Worm (Caenorhabditis elegans): ENCODE results near the gene grdn-1.

grdn-1 gene

ce11 chrV:18592448-18592847 lies at the start of gene grdn-1:
Gene grdn-1, plus strand, starts transcription at chrV:18592748.
- no peak for TF ChIP-seq ztf-4 (tag; optimal IDR thresholded peaks at IDR 0.05)
- TF ChIP-seq grh-1 (GFP tag; IDR thresholded peaks at IDR 0.05) = no peak
- no peak for TF ChIP-seq C16A3.4 (tag; optimal IDR thresholded peaks at IDR 0.05)
- no peak for TF ChIP-seq jun-1 (tag; optimal IDR thresholded peaks at IDR 0.05)
- TF ChIP-seq ztf-11 (tag; optimal IDR thresholded peaks at IDR 0.05) = no peak
- no peak for TF ChIP-seq nhr-28 (tag; optimal IDR thresholded peaks at IDR 0.05)
- TF ChIP-seq fos-1 (tag; optimal IDR thresholded peaks at IDR 0.05) = no peak
- TF ChIP-seq C34B4.2 (tag; optimal IDR thresholded peaks at IDR 0.05) = no peak
- no peak for TF ChIP-seq efl-1 (optimal IDR thresholded peaks at IDR 0.05)
- no peak for TF ChIP-seq efl-1 (GFP tag; optimal IDR thresholded peaks at IDR 0.05 in 1 of 2)
- no peak for TF ChIP-seq sup-37 (GFP tag; optimal IDR thresholded peaks at IDR 0.05)
- no peak for TF ChIP-seq nhr-85 (tag)

ce11 chrV:18553750-18554149 lies 38.8 kb upstream of the grdn-1 start, which contains the start of gene Y51A2D.8:
Gene Y51A2D.8, minus strand, starts transcription at chrV:18553850.
- no peak for TF ChIP-seq hpl-2 (GFP tag; optimal IDR thresholded peaks at IDR 0.05)
- TF ChIP-seq nhr-71 (tag; optimal IDR thresholded peaks at IDR 0.05) = no peak
- no peak for TF ChIP-seq nhr-77 (tag; optimal IDR thresholded peaks at IDR 0.05)
- TF ChIP-seq skn-1 (tag; optimal IDR thresholded peaks at IDR 0.05) = no peak
- TF ChIP-seq ceh-8 (GFP tag; optimal IDR thresholded peaks at IDR 0.05) = no peak
- no peak for TF ChIP-seq hlh-4 (tag; optimal IDR thresholded peaks at IDR 0.05)
- TF ChIP-seq zag-1 (tag; optimal IDR thresholded peaks at IDR 0.05) = no peak
- no peak for TF ChIP-seq rnt-1 (tag; optimal IDR thresholded peaks at IDR 0.05)
- no peak for TF ChIP-seq nhr-19 (GFP tag; conservative IDR thresholded peaks at IDR 0.05)
- no peak for TF ChIP-seq isw-1 (GFP tag; IDR thresholded peaks at IDR 0.05)
- no peak for TF ChIP-seq vab-15 (tag; optimal IDR thresholded peaks at IDR 0.05)
- no peak for TF ChIP-seq lsy-2 (tag; optimal IDR thresholded peaks at IDR 0.05)
- TF ChIP-seq mab-9 (GFP tag; IDR thresholded peaks at IDR 0.05) = no peak
- TF ChIP-seq nhr-28 (tag; optimal IDR thresholded peaks at IDR 0.05) = no peak
- TF ChIP-seq blmp-1 (tag; optimal IDR thresholded peaks at IDR 0.05) = no peak

ce11 chrV:18556488-18556887 lies 36.1 kb upstream of the grdn-1 start, which contains the start of the genes ttr-24 and ttr-25:
Gene ttr-24, minus strand, starts transcription at chrV:18556643.
Gene ttr-25, plus strand, starts transcription at chrV:18556714.
- TF ChIP-seq unc-86 (tag; optimal IDR thresholded peaks at IDR 0.05) (no peak), elt-3 (tag; optimal IDR thresholded peaks at IDR 0.05) (no peak), nhr-19 (GFP tag; conservative IDR thresholded peaks at IDR 0.05) (peak; percentile 28), isw-1 (GFP tag; IDR thresholded peaks at IDR 0.05) (no peak), unc-130 (tag; optimal IDR thresholded peaks at IDR 0.05) (peak; percentile 38), mep-1 (tag; optimal IDR thresholded peaks at IDR 0.05) (no peak), rnt-1 (tag; optimal IDR thresholded peaks at IDR 0.05) (peak; percentile 51), nhr-71 (tag; optimal IDR thresholded peaks at IDR 0.05) (peak; percentile 42), alr-1 (tag; optimal IDR thresholded peaks at IDR 0.05; ENCODE audit: borderline replicate concordance) (no peak), nhr-237 (tag; optimal IDR thresholded peaks at IDR 0.05) (no peak), ztf-11 (tag; optimal IDR thresholded peaks at IDR 0.05) (no peak), ces-1 (GFP tag; optimal IDR thresholded peaks at IDR 0.05) (no peak), dsc-1 (tag; optimal IDR thresholded peaks at IDR 0.05) (no peak), pax-3 (tag; optimal IDR thresholded peaks at IDR 0.05) (no peak), ets-5 (GFP tag; IDR thresholded peaks at IDR 0.05) (no peak), lin-14 (GFP tag; optimal IDR thresholded peaks at IDR 0.05) (peak; percentile 32)

ce11 chrV:18560188-18560587 lies 32.4 kb upstream of the grdn-1 start, which contains the start of gene ttr-26:
Gene ttr-26, minus strand, starts transcription at chrV:18560288.
- TF ChIP-seq efl-1 (optimal IDR thresholded peaks at IDR 0.05) (no peak), efl-1 (GFP tag; optimal IDR thresholded peaks at IDR 0.05 in 1 of 2) (peak in 1 of 2 experiments; percentile 73), nhr-77 (tag; optimal IDR thresholded peaks at IDR 0.05) (peak; percentile 8), lin-14 (GFP tag; optimal IDR thresholded peaks at IDR 0.05) (peak; percentile 6), nhr-12 (tag; optimal IDR thresholded peaks at IDR 0.05) (no peak)

Data from whole organism, L1 larva.